Worm (Caenorhabditis elegans) whole organism, late embryonic: ENCODE measurements around the gene ncx-6.

Source experiments
- ama-1 ChIP-seq: fragments of 150-350 bp; optimal IDR thresholded peaks from 2 replicates; lab custom pipeline; 2014
- ceh-19 ChIP-seq: fragments of 200-800 bp; sonication (Bioruptor generic); optimal IDR thresholded peaks from 2 replicates; lab custom pipeline; 2018; ENCODE audit warnings: mild to moderate bottlenecking, missing genetic modification characterization, missing compliant biosample characterization
- ceh-22 ChIP-seq: sonication (generic microtip); optimal IDR thresholded peaks from 2 replicates; lab custom pipeline; 2017; ENCODE audit warnings: missing biosample characterization, missing genetic modification characterization
- ceh-34 ChIP-seq: sonication (generic microtip); optimal IDR thresholded peaks from 2 replicates; lab custom pipeline; 2016; ENCODE audit warnings: mild to moderate bottlenecking, missing genetic modification characterization, missing compliant biosample characterization
- ceh-45 ChIP-seq: fragments of 200-800 bp; sonication (Bioruptor generic); IDR thresholded peaks from 2 replicates; pipeline ENCODE4 v1.3.6; 2022; ENCODE audit warnings: missing genetic modification reagents, missing genetic modification characterization, missing compliant biosample characterization
- ceh-6 ChIP-seq: fragments of 200-800 bp; sonication (Bioruptor generic); optimal IDR thresholded peaks from 2 replicates; lab custom pipeline; 2018; ENCODE audit warnings: mild to moderate bottlenecking, missing genetic modification characterization, missing compliant biosample characterization
- hlh-6 ChIP-seq: sonication (generic microtip); optimal IDR thresholded peaks from 2 replicates; lab custom pipeline; 2016; ENCODE audit warnings: missing genotype, missing genetic modification characterization, missing compliant biosample characterization
- nhr-11 ChIP-seq: fragments of 150-350 bp; optimal IDR thresholded peaks from 2 replicates; lab custom pipeline; 2014; ENCODE audit warnings: missing biosample characterization, missing genetic modification characterization
- pha-4 ChIP-seq: fragments of 150-350 bp; optimal IDR thresholded peaks from 2 replicates; lab custom pipeline; 2018; ENCODE audit warnings: missing biosample characterization, missing genetic modification reagents, missing genetic modification characterization
- sox-4 ChIP-seq: sonication (generic microtip); optimal IDR thresholded peaks from 2 replicates; lab custom pipeline; 2017; ENCODE audit warnings: mild to moderate bottlenecking, missing genetic modification characterization, inconsistent platforms, missing compliant biosample characterization
- tbx-2 ChIP-seq: sonication (generic microtip); optimal IDR thresholded peaks from 2 replicates; lab custom pipeline; 2016; ENCODE audit warnings: missing genetic modification characterization, missing compliant biosample characterization
- tbx-7 ChIP-seq: sonication (generic microtip); optimal IDR thresholded peaks from 2 replicates; lab custom pipeline; 2016; ENCODE audit warnings: missing genotype, missing genetic modification characterization, missing compliant biosample characterization
- unc-55 ChIP-seq: sonication (generic microtip); optimal IDR thresholded peaks from 2 replicates; lab custom pipeline; 2017; ENCODE audit warnings: missing biosample characterization, missing genetic modification reagents, missing genetic modification characterization
- unc-86 ChIP-seq: sonication (generic microtip); optimal IDR thresholded peaks from 2 replicates; lab custom pipeline; 2016; ENCODE audit warnings: missing genetic modification characterization, missing compliant biosample characterization

- no peak for TF ChIP-seq hlh-6 (tag; lab: Kevin White, UChicago)
- TF ChIP-seq unc-55 (GFP tag; lab: Kevin White, UChicago): no peak
- TF ChIP-seq unc-86 (tag; lab: Kevin White, UChicago): no peak
- TF ChIP-seq tbx-7 (tag; lab: Kevin White, UChicago): no peak
- no peak for TF ChIP-seq nhr-11
- no peak for TF ChIP-seq ama-1 (lab: Kevin White, UChicago)
- TF ChIP-seq ceh-34: no peak
- no peak for TF ChIP-seq pha-4
- no peak for TF ChIP-seq tbx-2 (tag; lab: Kevin White, UChicago)
- TF ChIP-seq ceh-6 (GFP tag; lab: Kevin White, UChicago): no peak
- no peak for TF ChIP-seq ceh-45 (GFP tag; lab: Robert Waterston, UW)
- no peak for TF ChIP-seq ceh-22 (tag; lab: Kevin White, UChicago)
- no peak for TF ChIP-seq ceh-19
- no peak for TF ChIP-seq sox-4 (tag; lab: Kevin White, UChicago)
Measured at ce11 chrIII:9751074-9751473, 37.3 kb upstream of the ncx-6 start, which contains the start of gene T05G5.5.
